Worm (Caenorhabditis elegans): ENCODE data around the gene srh-296.

The srh-296 gene

DNA sequence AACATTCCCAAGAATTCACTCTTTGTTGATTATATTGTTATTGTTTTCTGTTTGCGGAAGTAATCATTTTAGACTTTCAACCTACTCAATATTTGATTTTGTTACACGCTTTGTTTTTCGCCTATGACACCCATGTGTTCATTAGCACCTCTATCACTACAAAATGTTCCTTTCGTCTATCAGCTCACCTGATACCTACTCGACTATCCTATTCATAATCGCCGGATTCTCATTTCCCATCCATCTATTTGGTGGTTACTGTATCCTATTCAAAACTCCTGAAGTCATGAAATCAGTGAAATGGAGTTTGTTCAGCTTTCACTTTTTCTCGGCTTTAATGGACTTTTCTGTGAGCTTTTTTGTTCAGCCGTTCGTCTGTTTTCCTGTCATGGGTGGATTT lies 4.8 kb upstream of the srh-296 start, which contains the start of gene srh-291:
Gene srh-291, plus strand, starts transcription at position 301 of the 400 bp plus-strand sequence.
- TF ChIP-seq hnd-1 (tag; optimal IDR thresholded peaks at IDR 0.05) (no peak), ceh-36 (tag; optimal IDR thresholded peaks at IDR 0.05) (no peak), B0310.2 (tag; optimal IDR thresholded peaks at IDR 0.05) (no peak), hmbx-1 (tag; optimal IDR thresholded peaks at IDR 0.05) (no peak), hmg-4 (GFP tag; optimal IDR thresholded peaks at IDR 0.05) (no peak), ama-1 (optimal IDR thresholded peaks at IDR 0.05) (no peak), F13C5.2 (tag; optimal IDR thresholded peaks at IDR 0.05) (no peak), tra-4 (tag; optimal IDR thresholded peaks at IDR 0.05) (no peak), aly-1 (tag; optimal IDR thresholded peaks at IDR 0.05) (no peak), sea-1 (GFP tag; conservative IDR thresholded peaks at IDR 0.05) (no peak), scrt-1 (GFP tag; IDR thresholded peaks at IDR 0.05) (no peak), tbx-37 (GFP tag; conservative IDR thresholded peaks at IDR 0.05) (no peak), pes-1 (GFP tag; IDR thresholded peaks at IDR 0.05) (no peak), tbx-11 (GFP tag; IDR thresholded peaks at IDR 0.05) (no peak), ceh-13 (GFP tag; optimal IDR thresholded peaks at IDR 0.05) (no peak), flt-1 (GFP tag; IDR thresholded peaks at IDR 0.05) (no peak), ets-7 (tag; optimal IDR thresholded peaks at IDR 0.05) (no peak)

- TF ChIP-seq aly-1 (tag; optimal IDR thresholded peaks at IDR 0.05), result peak; percentile 31
- TF ChIP-seq tra-4 (tag; optimal IDR thresholded peaks at IDR 0.05), result no peak
Measured at ce11 chrV:17812127-17812526, 2.0 kb downstream of the srh-296 start.

DNA sequence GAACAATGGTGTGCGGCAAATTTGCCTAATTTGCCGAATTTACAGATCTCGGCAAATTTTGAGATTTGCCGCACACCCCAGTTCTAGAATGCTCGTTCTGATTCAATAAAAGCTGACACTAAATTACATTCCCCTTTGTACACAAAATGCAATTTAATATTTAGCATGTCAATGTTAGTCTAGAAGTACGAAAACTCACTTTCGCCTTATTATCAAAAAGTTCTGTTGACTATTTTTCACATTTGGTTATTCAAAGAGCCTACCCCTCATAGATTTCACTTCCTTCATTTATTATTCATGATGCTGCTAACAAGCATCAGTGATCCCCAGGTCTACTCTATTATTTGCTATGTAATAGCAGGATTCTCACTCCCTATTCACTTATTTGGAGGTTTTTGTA lies 8.4 kb downstream of the srh-296 start, which contains the start of gene srh-298:
Gene srh-298, plus strand, starts transcription at position 301 of the 400 bp plus-strand sequence.
- no peak for TF ChIP-seq sea-1 (GFP tag; conservative IDR thresholded peaks at IDR 0.05)
- no peak for TF ChIP-seq tbx-37 (GFP tag; conservative IDR thresholded peaks at IDR 0.05)
- no peak for TF ChIP-seq scrt-1 (GFP tag; IDR thresholded peaks at IDR 0.05)
- no peak for TF ChIP-seq ama-1 (optimal IDR thresholded peaks at IDR 0.05)
- no peak for TF ChIP-seq hmg-4 (GFP tag; optimal IDR thresholded peaks at IDR 0.05)
- TF ChIP-seq pes-1 (GFP tag; IDR thresholded peaks at IDR 0.05), result no peak
- TF ChIP-seq hnd-1 (tag; optimal IDR thresholded peaks at IDR 0.05), result no peak
- TF ChIP-seq tra-4 (tag; optimal IDR thresholded peaks at IDR 0.05), result no peak

DNA sequence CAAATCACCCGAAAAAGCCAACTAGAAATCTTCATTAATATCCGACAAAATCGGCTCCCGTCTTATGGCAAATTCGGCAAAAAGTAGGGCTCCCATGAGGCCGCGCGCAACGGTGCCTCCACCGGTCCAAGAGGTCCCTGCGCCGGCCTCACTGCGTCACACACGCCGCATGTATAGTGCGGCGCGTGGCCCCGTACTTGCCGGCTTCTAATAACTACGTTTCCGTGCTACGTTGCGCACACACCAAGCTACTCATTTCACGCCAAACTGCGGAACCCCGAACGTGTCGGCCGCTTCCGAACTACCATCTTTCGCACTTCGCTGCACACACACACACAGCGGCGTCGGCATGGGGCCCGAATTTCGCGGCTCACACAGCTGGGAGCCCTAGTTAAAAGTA lies 9.6 kb downstream of the srh-296 start:
- no peak for TF ChIP-seq tbx-11 (GFP tag; IDR thresholded peaks at IDR 0.05)

- TF ChIP-seq hmbx-1 (tag; optimal IDR thresholded peaks at IDR 0.05), result no peak
- no peak for TF ChIP-seq scrt-1 (GFP tag; IDR thresholded peaks at IDR 0.05)
- TF ChIP-seq tbx-11 (GFP tag; IDR thresholded peaks at IDR 0.05), result no peak
- no peak for TF ChIP-seq pes-1 (GFP tag; IDR thresholded peaks at IDR 0.05)
- TF ChIP-seq ceh-13 (GFP tag; optimal IDR thresholded peaks at IDR 0.05), result no peak
- TF ChIP-seq F13C5.2 (tag; optimal IDR thresholded peaks at IDR 0.05), result no peak
Measured at ce11 chrV:17821805-17822204, 11.7 kb downstream of the srh-296 start, which contains the start of gene srh-300. Gene srh-300, plus strand, starts transcription at chrV:17822105.

DNA sequence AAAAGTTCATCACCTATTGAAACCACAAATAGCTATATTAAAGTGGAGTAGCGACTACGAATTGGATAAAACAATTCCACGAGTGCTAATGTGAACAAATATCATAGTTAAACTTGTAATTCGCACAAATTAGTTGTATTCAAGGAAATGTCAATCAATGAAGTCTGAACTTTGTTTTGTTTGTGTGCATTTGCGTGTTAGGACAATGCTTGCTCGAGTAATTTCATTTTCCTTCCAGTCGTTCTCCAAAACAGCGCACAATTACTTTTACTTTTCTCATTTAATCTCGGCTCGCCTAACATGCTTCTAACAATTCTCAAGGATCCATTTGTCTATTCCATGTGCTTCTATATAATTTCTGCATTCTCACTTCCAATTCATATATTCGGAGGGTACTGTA lies 14.5 kb downstream of the srh-296 start, which contains the start of gene srh-301:
Gene srh-301, plus strand, starts transcription at position 301 of the 400 bp plus-strand sequence.
- TF ChIP-seq ama-1 (optimal IDR thresholded peaks at IDR 0.05), result no peak
- no peak for TF ChIP-seq hmg-4 (GFP tag; optimal IDR thresholded peaks at IDR 0.05)
- TF ChIP-seq scrt-1 (GFP tag; IDR thresholded peaks at IDR 0.05), result no peak
- TF ChIP-seq tbx-11 (GFP tag; IDR thresholded peaks at IDR 0.05), result no peak
- no peak for TF ChIP-seq ceh-36 (tag; optimal IDR thresholded peaks at IDR 0.05)
- TF ChIP-seq ets-7 (tag; optimal IDR thresholded peaks at IDR 0.05), result no peak
- TF ChIP-seq pes-1 (GFP tag; IDR thresholded peaks at IDR 0.05), result no peak
- TF ChIP-seq sea-1 (GFP tag; conservative IDR thresholded peaks at IDR 0.05), result no peak

DNA sequence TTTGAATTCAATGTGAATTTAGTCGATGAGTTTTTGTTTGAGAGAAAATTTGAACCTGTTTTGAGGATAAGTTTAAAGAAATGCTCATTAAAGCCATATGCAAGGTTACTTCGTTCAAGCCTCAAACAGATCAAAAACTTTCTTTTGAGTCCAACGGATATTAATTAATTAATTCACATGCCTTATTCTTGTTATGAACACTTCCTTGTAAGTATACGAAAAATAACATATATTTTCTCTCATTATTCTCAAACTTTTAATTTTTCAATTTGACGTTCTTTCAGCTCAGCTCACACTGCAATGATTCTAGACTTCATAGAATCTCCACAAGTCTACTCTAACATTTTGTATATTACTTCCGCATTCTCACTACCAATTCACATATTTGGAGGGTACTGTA lies 18.2 kb downstream of the srh-296 start, which contains the start of gene srh-304:
Gene srh-304, plus strand, starts transcription at position 301 of the 400 bp plus-strand sequence.
- TF ChIP-seq F13C5.2 (tag; optimal IDR thresholded peaks at IDR 0.05) (no peak), hnd-1 (tag; optimal IDR thresholded peaks at IDR 0.05) (no peak), B0310.2 (tag; optimal IDR thresholded peaks at IDR 0.05) (no peak), tra-4 (tag; optimal IDR thresholded peaks at IDR 0.05) (no peak), ceh-13 (GFP tag; optimal IDR thresholded peaks at IDR 0.05) (no peak), ceh-36 (tag; optimal IDR thresholded peaks at IDR 0.05) (no peak), pes-1 (GFP tag; IDR thresholded peaks at IDR 0.05) (no peak), hmbx-1 (tag; optimal IDR thresholded peaks at IDR 0.05) (no peak), tbx-11 (GFP tag; IDR thresholded peaks at IDR 0.05) (no peak), scrt-1 (GFP tag; IDR thresholded peaks at IDR 0.05) (no peak), ama-1 (optimal IDR thresholded peaks at IDR 0.05) (no peak), aly-1 (tag; optimal IDR thresholded peaks at IDR 0.05) (no peak), sea-1 (GFP tag; conservative IDR thresholded peaks at IDR 0.05) (no peak), hmg-4 (GFP tag; optimal IDR thresholded peaks at IDR 0.05) (no peak), ets-7 (tag; optimal IDR thresholded peaks at IDR 0.05) (no peak), tbx-37 (GFP tag; conservative IDR thresholded peaks at IDR 0.05) (no peak), flt-1 (GFP tag; IDR thresholded peaks at IDR 0.05) (no peak)

- no peak for TF ChIP-seq aly-1 (tag; optimal IDR thresholded peaks at IDR 0.05)
- TF ChIP-seq F13C5.2 (tag; optimal IDR thresholded peaks at IDR 0.05), result no peak
- no peak for TF ChIP-seq tra-4 (tag; optimal IDR thresholded peaks at IDR 0.05)
- no peak for TF ChIP-seq ets-7 (tag; optimal IDR thresholded peaks at IDR 0.05)
- TF ChIP-seq pes-1 (GFP tag; IDR thresholded peaks at IDR 0.05), result no peak
- no peak for TF ChIP-seq sea-1 (GFP tag; conservative IDR thresholded peaks at IDR 0.05)
- TF ChIP-seq ceh-36 (tag; optimal IDR thresholded peaks at IDR 0.05), result no peak
- no peak for TF ChIP-seq scrt-1 (GFP tag; IDR thresholded peaks at IDR 0.05)
- no peak for TF ChIP-seq hnd-1 (tag; optimal IDR thresholded peaks at IDR 0.05)
- no peak for TF ChIP-seq hmg-4 (GFP tag; optimal IDR thresholded peaks at IDR 0.05)
- no peak for TF ChIP-seq tbx-37 (GFP tag; conservative IDR thresholded peaks at IDR 0.05)
- TF ChIP-seq hmbx-1 (tag; optimal IDR thresholded peaks at IDR 0.05), result no peak
- no peak for TF ChIP-seq tbx-11 (GFP tag; IDR thresholded peaks at IDR 0.05)
- no peak for TF ChIP-seq ama-1 (optimal IDR thresholded peaks at IDR 0.05)
- no peak for TF ChIP-seq B0310.2 (tag; optimal IDR thresholded peaks at IDR 0.05)
- TF ChIP-seq ceh-13 (GFP tag; optimal IDR thresholded peaks at IDR 0.05), result no peak
- no peak for TF ChIP-seq flt-1 (GFP tag; IDR thresholded peaks at IDR 0.05)
Measured at ce11 chrV:17831350-17831749, 21.2 kb downstream of the srh-296 start, which contains the start of gene srh-303. Gene srh-303, plus strand, starts transcription at chrV:17831650.

Measured in whole organism, early embryonic.